Worm (Caenorhabditis elegans): ENCODE data around the gene F23G4.1.

DNA sequence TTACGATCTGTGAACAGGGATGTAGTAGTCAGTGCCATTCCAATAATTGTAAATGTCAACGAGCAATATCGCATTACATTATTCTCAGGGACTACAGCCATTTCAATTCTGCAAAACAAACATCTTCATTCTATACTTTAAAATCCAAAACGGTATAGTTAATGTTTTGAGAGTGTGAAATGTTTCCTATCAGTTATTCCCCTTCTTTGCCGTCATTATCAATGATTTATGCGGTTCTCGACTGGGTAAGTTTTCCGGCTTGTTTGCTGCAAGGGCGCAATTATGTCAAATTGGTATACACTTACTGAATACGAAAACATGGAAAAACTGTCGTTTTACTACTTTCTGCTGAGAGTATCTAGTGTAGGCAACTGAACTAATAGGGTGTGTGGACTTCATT is at the start of gene F23G4.1:
- TF ChIP-seq xbp-1 (tag; optimal IDR thresholded peaks at IDR 0.05) (no peak), blmp-1 (tag; optimal IDR thresholded peaks at IDR 0.05) (no peak), elt-3 (tag; optimal IDR thresholded peaks at IDR 0.05) (no peak), ama-1 (optimal IDR thresholded peaks at IDR 0.05) (no peak), zip-4 (GFP tag; optimal IDR thresholded peaks at IDR 0.05) (no peak)
